Worm (Caenorhabditis elegans) whole organism, L1 larva: ENCODE results near the gene R02D5.6.

Source experiments
- C16A3.4 ChIP-seq: fragments of 150-350 bp; optimal IDR thresholded peaks from 2 replicates; lab custom pipeline; 2014; ENCODE audit warnings: missing biosample characterization, missing genetic modification characterization
- F16B12.6 ChIP-seq: fragments of 150-350 bp; optimal IDR thresholded peaks from 2 replicates; lab custom pipeline; 2014; ENCODE audit warnings: missing biosample characterization, missing genetic modification characterization
- Y116A8C.19 ChIP-seq: sonication (generic microtip); optimal IDR thresholded peaks from 2 replicates; lab custom pipeline; 2016; ENCODE audit warnings: missing compliant biosample characterization, missing genetic modification characterization, borderline replicate concordance
- aha-1 ChIP-seq: fragments of 150-350 bp; optimal IDR thresholded peaks from 2 replicates; lab custom pipeline; 2014; ENCODE audit warnings: missing biosample characterization, missing genetic modification characterization
- alr-1 ChIP-seq: fragments of 200-800 bp; sonication (Bioruptor generic); optimal IDR thresholded peaks from 2 replicates; lab custom pipeline; 2018; ENCODE audit warnings: borderline replicate concordance, mild to moderate bottlenecking, missing genetic modification characterization, missing compliant biosample characterization
- blmp-1 ChIP-seq: fragments of 150-350 bp; optimal IDR thresholded peaks from 2 replicates; lab custom pipeline; 2014; ENCODE audit warnings: missing biosample characterization, missing genetic modification characterization
- ceh-63 ChIP-seq: fragments of 200-800 bp; sonication (Bioruptor generic); optimal IDR thresholded peaks from 2 replicates; lab custom pipeline; 2018; ENCODE audit warnings: mild to moderate bottlenecking, missing genetic modification characterization, missing compliant biosample characterization
- ceh-8 ChIP-seq: fragments of 200-800 bp; sonication (Bioruptor generic); optimal IDR thresholded peaks from 2 replicates; lab custom pipeline; 2018; ENCODE audit warnings: mild to moderate bottlenecking, missing genetic modification characterization, moderate library complexity, missing compliant biosample characterization
- ceh-88 ChIP-seq: fragments of 200-800 bp; sonication (Bioruptor generic); IDR thresholded peaks from 2 replicates; pipeline ENCODE4 v1.3.6; 2022; ENCODE audit warnings: missing genetic modification characterization, missing compliant biosample characterization
- dsc-1 ChIP-seq: sonication (generic microtip); optimal IDR thresholded peaks from 2 replicates; lab custom pipeline; 2016; ENCODE audit warnings: mild to moderate bottlenecking, missing genetic modification characterization, missing compliant biosample characterization
- efl-1 ChIP-seq, 4 experiments: fragments of 150-350 bp; optimal IDR thresholded peaks in 3 of 4; peaks in 1 of 4; 1 replicate in 1 of 4; 2 replicates in 3 of 4; lab custom pipeline; 2014; ENCODE audit warnings: missing biosample characterization in 2 of 4, missing genetic modification characterization in 2 of 4, missing genetic modification reagents in 2 of 4
- egl-13 ChIP-seq: sonication (generic microtip); optimal IDR thresholded peaks from 2 replicates; lab custom pipeline; 2016; ENCODE audit warnings: missing genotype, missing genetic modification reagents, missing genetic modification characterization, missing compliant biosample characterization
- ets-5 ChIP-seq: fragments of 200-800 bp; sonication (Bioruptor generic); IDR thresholded peaks from 2 replicates; pipeline ENCODE4 v1.3.6; 2022; ENCODE audit warnings: missing genetic modification characterization, missing compliant biosample characterization
- fkh-4 ChIP-seq: sonication (generic microtip); optimal IDR thresholded peaks from 2 replicates; lab custom pipeline; 2016; ENCODE audit warnings: missing compliant biosample characterization, missing genetic modification characterization, borderline replicate concordance
- fkh-8 ChIP-seq: sonication (generic microtip); optimal IDR thresholded peaks from 2 replicates; lab custom pipeline; 2016; ENCODE audit warnings: mild to moderate bottlenecking, missing genetic modification characterization, missing compliant biosample characterization
- hlh-17 ChIP-seq: fragments of 200-800 bp; sonication (Bioruptor generic); optimal IDR thresholded peaks from 2 replicates; lab custom pipeline; 2018; ENCODE audit warnings: missing genetic modification characterization, mild to moderate bottlenecking, missing compliant biosample characterization, moderate library complexity, borderline replicate concordance
- lin-13 ChIP-seq: fragments of 150-350 bp; optimal IDR thresholded peaks from 2 replicates; lab custom pipeline; 2014; ENCODE audit warnings: missing biosample characterization, missing genetic modification reagents, missing genetic modification characterization
- lin-15B ChIP-seq: fragments of 150-350 bp; sonication (generic microtip); optimal IDR thresholded peaks from 3 replicates; lab custom pipeline; 2014; ENCODE audit warnings: missing biosample characterization, missing genetic modification characterization
- lsy-2 ChIP-seq, 2 experiments: fragments of 150-350 bp; optimal IDR thresholded peaks; 2 replicates each; lab custom pipeline; 2014; ENCODE audit warnings: missing biosample characterization in 2 of 2, missing genetic modification characterization in 2 of 2
- mep-1 ChIP-seq: fragments of 150-350 bp; optimal IDR thresholded peaks from 2 replicates; lab custom pipeline; 2014; ENCODE audit warnings: missing biosample characterization, missing genetic modification characterization
- nhr-12 ChIP-seq: sonication (generic microtip); optimal IDR thresholded peaks from 2 replicates; lab custom pipeline; 2017; ENCODE audit warnings: missing biosample characterization, missing genetic modification characterization
- nhr-28 ChIP-seq: fragments of 150-350 bp; optimal IDR thresholded peaks from 2 replicates; lab custom pipeline; 2014; ENCODE audit warnings: missing biosample characterization, missing genetic modification characterization
- nhr-76 ChIP-seq: sonication (generic microtip); optimal IDR thresholded peaks from 2 replicates; lab custom pipeline; 2017; ENCODE audit warnings: missing biosample characterization, missing genetic modification characterization
- nhr-77 ChIP-seq: fragments of 150-350 bp; optimal IDR thresholded peaks from 2 replicates; lab custom pipeline; 2014; ENCODE audit warnings: missing biosample characterization, missing genetic modification characterization
- pax-3 ChIP-seq: fragments of 200-800 bp; sonication (Bioruptor generic); optimal IDR thresholded peaks from 2 replicates; lab custom pipeline; 2018; ENCODE audit warnings: mild to moderate bottlenecking, missing genetic modification characterization, moderate library complexity, missing compliant biosample characterization
- sup-37 ChIP-seq: fragments of 200-800 bp; sonication (Bioruptor generic); optimal IDR thresholded peaks from 2 replicates; lab custom pipeline; 2018; ENCODE audit warnings: mild to moderate bottlenecking, missing genetic modification characterization, missing compliant biosample characterization
- tbx-2 ChIP-seq: sonication (generic microtip); optimal IDR thresholded peaks from 2 replicates; lab custom pipeline; 2016; ENCODE audit warnings: missing genetic modification characterization, missing compliant biosample characterization
- unc-130 ChIP-seq: fragments of 150-350 bp; optimal IDR thresholded peaks from 2 replicates; lab custom pipeline; 2017; ENCODE audit warnings: missing biosample characterization, missing genetic modification characterization, inconsistent platforms
- unc-86 ChIP-seq: sonication (generic microtip); optimal IDR thresholded peaks from 2 replicates; lab custom pipeline; 2016; ENCODE audit warnings: missing genetic modification characterization, missing compliant biosample characterization
- unc-98 ChIP-seq: fragments of 200-800 bp; sonication (Bioruptor generic); IDR thresholded peaks from 2 replicates; pipeline ENCODE4 v1.3.6; 2022; ENCODE audit warnings: missing genetic modification characterization, missing compliant biosample characterization
- vab-15 ChIP-seq: sonication (generic microtip); optimal IDR thresholded peaks from 2 replicates; lab custom pipeline; 2017; ENCODE audit warnings: missing genotype, mild to moderate bottlenecking, missing genetic modification characterization, missing compliant biosample characterization
- ztf-11 ChIP-seq, 2 experiments: sonication (generic microtip); optimal IDR thresholded peaks; 2 replicates each; lab custom pipeline; 2016 to 2017; ENCODE audit warnings: missing genetic modification characterization in 2 of 2, missing biosample characterization in 1 of 2, missing compliant biosample characterization in 1 of 2

R02D5.6 gene

DNA sequence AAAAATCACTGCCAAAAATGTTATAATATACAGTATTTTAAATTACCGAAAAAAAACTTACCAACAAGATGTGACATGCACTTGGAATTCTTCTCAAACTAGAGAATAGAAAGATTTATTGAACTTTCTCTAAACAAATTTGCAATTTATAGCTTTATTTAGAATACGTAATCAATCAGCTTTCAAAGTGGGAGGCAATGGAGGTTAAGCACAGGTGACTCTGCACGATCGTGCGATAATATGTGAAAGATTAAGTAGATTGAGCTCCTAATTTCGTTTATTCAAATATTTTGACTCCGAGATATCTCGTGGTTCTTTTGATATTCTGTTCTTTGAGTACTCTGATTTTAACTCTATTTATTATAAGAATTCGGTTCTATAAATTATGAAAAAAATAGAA lies at the start of gene R02D5.6:
TSS of gene R02D5.6 (minus strand) at position 101 of the 400 bp plus-strand sequence.
- TF ChIP-seq lsy-2 (tag; optimal IDR thresholded peaks at IDR 0.05; lab: Kevin White, UChicago) (no peak), fkh-8 (tag; lab: Kevin White, UChicago) (peak; percentile 14)

DNA sequence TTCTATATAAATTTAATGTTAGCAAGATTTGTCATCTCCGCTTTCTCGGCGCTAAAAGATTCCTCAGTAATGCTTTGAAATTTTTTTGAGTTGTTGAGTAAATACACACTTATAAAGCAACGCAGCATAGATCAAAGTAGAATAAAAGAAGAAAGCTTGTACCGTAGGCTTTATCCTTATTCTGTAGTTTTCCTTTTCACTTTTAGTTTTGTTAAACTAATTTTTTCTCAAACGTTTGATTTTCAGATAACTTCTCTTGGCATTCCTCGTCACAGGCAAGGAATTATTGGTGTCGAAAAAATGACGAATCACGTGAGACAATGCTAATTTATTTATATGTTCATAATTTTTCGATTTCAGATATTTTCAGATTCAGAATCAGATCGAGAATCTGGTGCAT lies 44.7 kb upstream of the R02D5.6 start, which contains the start of gene C53A5.11:
TSS of gene C53A5.11 (plus strand) at position 301 of the 400 bp plus-strand sequence.
- TF ChIP-seq ceh-63 (GFP tag; lab: Kevin White, UChicago) (no peak), nhr-77 (no peak), dsc-1 (tag; lab: Kevin White, UChicago) (no peak), lin-13 (GFP tag; lab: Kevin White, UChicago) (no peak)

DNA sequence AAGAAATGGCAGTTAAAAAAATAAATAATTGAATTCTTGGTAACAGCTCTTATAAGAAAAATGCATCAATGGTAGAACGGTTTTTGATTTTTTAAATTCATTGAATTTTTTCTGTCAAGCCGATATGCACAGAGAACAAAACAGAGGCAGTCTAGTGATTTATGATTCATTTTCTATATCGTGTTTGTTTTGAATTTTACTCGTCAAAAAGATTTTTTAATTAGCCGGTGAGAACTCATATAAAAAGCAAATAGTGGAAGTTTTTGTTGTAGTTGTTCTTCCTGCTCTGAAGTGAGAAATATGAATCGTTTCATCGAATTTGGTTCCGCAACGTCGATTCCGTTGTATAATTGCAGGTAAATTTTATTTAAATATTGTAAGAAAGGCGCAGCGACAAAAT lies 41.4 kb upstream of the R02D5.6 start, which contains the start of gene srt-32:
TSS of gene srt-32 (plus strand) at position 301 of the 400 bp plus-strand sequence.
- TF ChIP-seq ztf-11 (tag; optimal IDR thresholded peaks at IDR 0.05; lab: Kevin White, UChicago) = no peak
- TF ChIP-seq Y116A8C.19 = no peak
- TF ChIP-seq vab-15 (tag; lab: Kevin White, UChicago) = no peak
- TF ChIP-seq pax-3 (tag; lab: Kevin White, UChicago) = no peak
- TF ChIP-seq tbx-2 (tag; lab: Kevin White, UChicago) = no peak
- TF ChIP-seq nhr-12 (tag; lab: Kevin White, UChicago) = no peak
- TF ChIP-seq ceh-88 (GFP tag; lab: Robert Waterston, UW) = no peak
- TF ChIP-seq egl-13 (tag; lab: Kevin White, UChicago) = no peak
- no peak for TF ChIP-seq F16B12.6 (tag; lab: Kevin White, UChicago)
- no peak for TF ChIP-seq unc-130 (tag; lab: Kevin White, UChicago)
- no peak for TF ChIP-seq aha-1 (tag; lab: Kevin White, UChicago)
- no peak for TF ChIP-seq nhr-28 (tag; lab: Kevin White, UChicago)
- no peak for TF ChIP-seq sup-37 (GFP tag; lab: Kevin White, UChicago)
- TF ChIP-seq fkh-4 (tag; lab: Kevin White, UChicago) = no peak

DNA sequence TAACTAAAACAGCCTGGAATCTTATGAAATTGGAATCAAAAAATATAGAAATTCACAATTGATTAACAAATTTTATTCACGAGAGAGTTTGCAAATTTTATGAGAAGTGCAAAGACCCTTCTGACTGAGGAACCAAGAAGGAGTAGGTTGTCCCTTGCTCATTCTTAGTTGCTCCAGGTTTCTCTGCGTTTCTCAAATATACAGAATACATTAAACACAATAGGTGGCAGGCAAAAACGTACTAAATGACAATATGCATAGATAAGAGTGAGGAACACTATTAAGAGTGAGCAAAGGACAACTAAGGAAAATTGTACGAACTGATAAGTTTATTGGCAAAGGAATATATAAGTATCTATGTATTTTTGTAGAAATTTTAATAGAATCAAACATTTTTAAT lies 40.8 kb upstream of the R02D5.6 start, which contains the start of gene C53A5.9:
TSS of gene C53A5.9 (minus strand) at position 101 of the 400 bp plus-strand sequence.
- TF ChIP-seq efl-1 (optimal IDR thresholded peaks at IDR 0.05; lab: Kevin White, UChicago) (no peak), efl-1 (GFP tag; optimal IDR thresholded peaks at IDR 0.05 in 1 of 2; lab: Kevin White, UChicago) (peak in 1 of 2 experiments; percentile 14), unc-98 (GFP tag; lab: Robert Waterston, UW) (no peak)
- TF ChIP-seq, all 84 proteins: peak for 1

DNA sequence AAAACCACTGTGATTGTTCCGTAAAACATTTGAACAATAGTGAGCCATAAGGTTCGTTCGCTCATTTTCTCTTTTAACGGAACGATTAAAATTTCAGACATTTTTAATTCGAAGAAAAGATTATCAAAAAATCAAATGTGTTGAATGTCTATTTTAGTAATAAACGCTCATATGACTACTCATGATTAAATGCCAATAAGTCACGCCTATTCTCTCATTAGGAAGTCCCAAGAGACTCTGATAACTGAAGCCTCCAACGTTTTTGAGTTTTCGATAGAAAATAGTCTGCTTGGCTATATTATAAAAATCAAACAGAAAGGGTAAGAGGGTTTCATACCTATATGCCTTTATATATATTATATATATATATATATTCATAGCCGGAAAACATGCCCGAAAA lies 38.3 kb upstream of the R02D5.6 start, which contains the start of gene srg-47:
TSS of gene srg-47 (minus strand) at position 101 of the 400 bp plus-strand sequence.
- TF ChIP-seq nhr-76 (tag; lab: Kevin White, UChicago) = no peak
- TF ChIP-seq ceh-8 (GFP tag; lab: Kevin White, UChicago) = peak; percentile 41
- TF ChIP-seq unc-86 (tag; lab: Kevin White, UChicago) = no peak
- no peak for TF ChIP-seq ets-5 (GFP tag; lab: Robert Waterston, UW)
- no peak for TF ChIP-seq C16A3.4 (tag; lab: Kevin White, UChicago)
- no peak for TF ChIP-seq alr-1 (tag; lab: Kevin White, UChicago)

DNA sequence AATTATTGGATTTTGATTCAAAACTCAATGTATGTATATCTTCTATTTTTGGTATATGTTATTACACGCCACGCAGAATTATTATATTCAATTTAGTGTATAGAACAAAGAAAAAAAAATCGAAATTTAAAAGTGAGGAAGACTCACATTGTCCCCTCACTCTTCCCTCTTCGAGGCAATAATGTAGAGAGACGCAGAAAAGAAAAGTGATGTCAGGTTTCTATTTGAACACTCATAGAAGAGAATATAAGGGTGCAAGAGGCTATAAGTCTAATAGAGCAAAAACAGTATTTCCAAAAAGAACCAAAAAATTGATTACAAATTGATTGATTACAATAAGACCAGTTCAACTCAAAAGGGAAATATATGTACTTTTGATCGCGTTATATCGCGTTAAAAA lies 30.6 kb upstream of the R02D5.6 start:
- TF ChIP-seq ztf-11 (tag; optimal IDR thresholded peaks at IDR 0.05; lab: Kevin White, UChicago) (no peak), mep-1 (peak; percentile 17), lin-15B (tag; lab: Kevin White, UChicago) (no peak), efl-1 (optimal IDR thresholded peaks at IDR 0.05; lab: Kevin White, UChicago) (no peak), efl-1 (GFP tag; optimal IDR thresholded peaks at IDR 0.05 in 1 of 2; lab: Kevin White, UChicago) (peak in 1 of 2 experiments; percentile 10), hlh-17 (GFP tag; lab: Kevin White, UChicago) (no peak), blmp-1 (tag; lab: Kevin White, UChicago) (peak; percentile 71)
- TF ChIP-seq, all 84 proteins: peak for 3
